Worm (Caenorhabditis elegans): ENCODE data around the gene C32D5.4.
A peak's percentile ranks its signal among the peaks of the same experiment; 100 is the strongest.

Gene C32D5.4

DNA sequence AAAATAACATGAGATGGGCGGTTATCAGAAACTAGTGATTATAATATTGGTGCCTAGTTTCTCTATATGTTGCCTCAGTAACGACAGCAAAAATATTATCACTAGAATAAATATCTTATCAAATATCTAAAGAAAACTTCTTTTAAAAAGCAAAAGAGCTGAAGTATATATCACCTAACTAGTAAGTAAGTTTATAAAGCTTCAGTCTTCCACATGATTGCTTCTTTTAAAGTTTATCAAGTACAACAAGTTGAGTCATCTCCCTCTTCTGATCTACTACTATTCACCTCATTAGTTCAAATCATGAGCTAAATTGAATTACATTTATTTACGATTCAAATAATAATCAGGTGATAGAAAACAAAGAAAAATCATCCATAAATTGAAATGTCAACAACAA, 34.8 kb downstream of the C32D5.4 start:
- no peak for TF ChIP-seq skn-1 (tag; optimal IDR thresholded peaks at IDR 0.05)
- peak in 1 of 2 experiments; percentile 14 for TF ChIP-seq lsy-2 (tag; optimal IDR thresholded peaks at IDR 0.05)
- peak; percentile 58 for TF ChIP-seq ztf-4 (tag; optimal IDR thresholded peaks at IDR 0.05)

ce11 chrII:6286865-6287264, 36.0 kb downstream of the C32D5.4 start, which contains the start of gene F13H8.6:
TSS of gene F13H8.6 (minus strand) at chrII:6286965.
- TF ChIP-seq lin-13 (GFP tag; optimal IDR thresholded peaks at IDR 0.05) (no peak), C34F6.9 (tag; optimal IDR thresholded peaks at IDR 0.05) (no peak), snpc-4 (tag; optimal IDR thresholded peaks at IDR 0.05) (no peak)

DNA sequence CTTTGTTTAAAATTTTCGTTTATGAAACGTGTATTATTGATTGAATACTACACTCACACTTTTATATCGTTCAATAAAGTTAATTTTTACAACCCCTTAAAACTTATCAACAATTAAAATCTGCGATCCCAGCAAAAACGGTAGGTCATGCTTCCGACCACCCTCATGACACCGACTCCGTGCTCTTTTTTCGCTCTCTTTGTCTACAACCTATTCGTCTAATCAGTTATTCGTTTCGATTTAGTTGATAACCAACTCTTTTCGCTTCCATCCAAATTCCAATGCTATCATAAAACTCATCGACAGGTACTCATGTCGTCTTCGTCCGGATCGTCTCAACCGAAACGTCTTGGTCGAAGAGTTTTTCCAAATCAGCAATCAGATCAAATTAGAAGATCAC, 39.8 kb downstream of the C32D5.4 start, which contains the start of gene F13H8.1:
TSS of gene F13H8.1 (plus strand) at position 311 of the 400 bp plus-strand sequence.
- TF ChIP-seq sma-9 (GFP tag; optimal IDR thresholded peaks at IDR 0.05) (peak; percentile 19), sma-9 (tag; optimal IDR thresholded peaks at IDR 0.05) (no peak), crh-2 (tag; optimal IDR thresholded peaks at IDR 0.05) (peak; percentile 51), unc-39 (tag; optimal IDR thresholded peaks at IDR 0.05) (no peak), ZK546.5 (tag; optimal IDR thresholded peaks at IDR 0.05) (no peak), fos-1 (tag; optimal IDR thresholded peaks at IDR 0.05) (peak; percentile 60), nhr-6 (tag; optimal IDR thresholded peaks at IDR 0.05) (no peak), elt-1 (tag; optimal IDR thresholded peaks at IDR 0.05) (no peak)

ce11 chrII:6281903-6282302, 41.0 kb downstream of the C32D5.4 start:
- TF ChIP-seq fos-1 (tag; optimal IDR thresholded peaks at IDR 0.05) (peak; percentile 32), nhr-6 (tag; optimal IDR thresholded peaks at IDR 0.05) (no peak)

ce11 chrII:6281002-6281401, 41.9 kb downstream of the C32D5.4 start, which contains the start of gene scly-1:
TSS of gene scly-1 (minus strand) at chrII:6281102.
- TF ChIP-seq elt-3 (tag; optimal IDR thresholded peaks at IDR 0.05) (no peak), nhr-23 (tag; optimal IDR thresholded peaks at IDR 0.05) (no peak), sma-3 (GFP tag; optimal IDR thresholded peaks at IDR 0.05) (no peak), ztf-1 (GFP tag; conservative IDR thresholded peaks at IDR 0.05) (no peak), Y55F3AM.14 (GFP tag; optimal IDR thresholded peaks at IDR 0.05) (no peak), unc-55 (GFP tag; optimal IDR thresholded peaks at IDR 0.05) (no peak), nhr-21 (tag; optimal IDR thresholded peaks at IDR 0.05) (no peak), nhr-77 (tag; optimal IDR thresholded peaks at IDR 0.05) (no peak), ceh-16 (tag; optimal IDR thresholded peaks at IDR 0.05) (no peak), ceh-82 (tag; optimal IDR thresholded peaks at IDR 0.05) (no peak), sma-9 (GFP tag; optimal IDR thresholded peaks at IDR 0.05) (no peak), sma-9 (tag; optimal IDR thresholded peaks at IDR 0.05) (no peak), R02D3.7 (tag; optimal IDR thresholded peaks at IDR 0.05) (no peak), aly-2 (tag; optimal IDR thresholded peaks at IDR 0.05) (no peak)

DNA sequence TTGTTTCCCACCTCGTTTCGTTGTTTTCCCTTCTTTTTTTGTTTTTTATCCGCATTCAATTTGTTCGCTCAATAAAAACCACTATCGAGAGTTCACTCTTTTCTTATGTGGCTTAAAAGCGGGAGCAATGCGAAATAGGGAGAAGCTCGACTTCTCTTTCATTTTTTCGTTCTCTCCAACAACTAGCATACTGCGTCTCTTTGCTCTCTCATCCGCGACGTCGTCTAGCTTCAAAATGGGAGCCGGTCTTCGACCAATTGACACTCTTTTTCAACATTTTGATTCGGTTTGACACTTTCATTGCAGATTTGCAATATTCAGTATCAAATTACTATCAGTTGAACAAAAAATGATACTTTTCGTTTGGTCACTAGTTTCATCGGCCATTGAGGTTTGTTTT, 49.0 kb downstream of the C32D5.4 start, which contains the start of gene bpl-1:
TSS of gene bpl-1 (plus strand) at position 301 of the 400 bp plus-strand sequence.
- TF ChIP-seq C34F6.9 (tag; optimal IDR thresholded peaks at IDR 0.05) (peak; percentile 26), unc-55 (GFP tag; optimal IDR thresholded peaks at IDR 0.05) (peak; percentile 13), ZK546.5 (tag; optimal IDR thresholded peaks at IDR 0.05) (no peak)

All from whole organism, L2 larva.